Worm (Caenorhabditis elegans): Measurements from ENCODE around the gene emc-5.

The emc-5 gene

DNA sequence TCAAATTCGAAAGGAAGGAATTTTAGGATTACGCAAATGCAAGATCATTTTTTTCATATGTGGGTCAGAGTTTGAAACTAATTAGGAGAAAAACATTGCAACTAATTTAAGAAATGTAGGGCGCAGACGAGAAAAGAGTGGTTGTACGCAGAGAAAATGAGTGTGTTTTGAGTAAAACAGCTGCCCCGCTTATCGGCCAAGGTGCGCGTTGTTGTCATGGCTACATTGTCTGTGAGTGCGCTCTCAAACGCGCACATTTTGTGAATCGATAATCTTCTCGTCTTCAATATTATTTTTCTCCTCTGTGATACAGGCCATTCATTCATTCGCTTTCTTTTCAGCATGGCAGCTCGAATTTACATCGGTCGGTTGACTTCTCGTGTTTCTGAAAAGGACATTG, 42.9 kb upstream of the emc-5 start:
- no peak for TF ChIP-seq F37B4.10 (GFP tag; IDR thresholded peaks at IDR 0.05)
- no peak for TF ChIP-seq nhr-27 (tag; optimal IDR thresholded peaks at IDR 0.05)
- TF ChIP-seq madf-10 (tag; optimal IDR thresholded peaks at IDR 0.05) = no peak
- TF ChIP-seq F39B2.1 (GFP tag; IDR thresholded peaks at IDR 0.05) = no peak
- TF ChIP-seq attf-3 (GFP tag; conservative IDR thresholded peaks at IDR 0.05) = no peak
- peak; percentile 37; the same call in 1 of the 2 replicates for TF ChIP-seq madf-6 (GFP tag; IDR thresholded peaks at IDR 0.05)
- TF ChIP-seq ztf-18 (tag; optimal IDR thresholded peaks at IDR 0.05) = no peak
- no peak for TF ChIP-seq Y53F4B.3 (GFP tag; IDR thresholded peaks at IDR 0.05)
- TF ChIP-seq aptf-2 (GFP tag; conservative IDR thresholded peaks at IDR 0.05) = no peak
- TF ChIP-seq ceh-58 (GFP tag; IDR thresholded peaks at IDR 0.05) = no peak
- TF ChIP-seq nfyb-1 (GFP tag; IDR thresholded peaks at IDR 0.05) = 0 out of 2 replicates have a peak, but pooled peaks have one; percentile 31
- no peak for TF ChIP-seq cebp-1 (GFP tag; IDR thresholded peaks at IDR 0.05)
- peak; percentile 31 for TF ChIP-seq cebp-1 (tag; optimal IDR thresholded peaks at IDR 0.05)
- no peak for TF ChIP-seq ztf-3 (GFP tag; optimal IDR thresholded peaks at IDR 0.05)
- TF ChIP-seq madf-8 (GFP tag; conservative IDR thresholded peaks at IDR 0.05) = no peak

- TF ChIP-seq egrh-3 (GFP tag; IDR thresholded peaks at IDR 0.05) (peak; percentile 75; the same call in 1 of the 2 replicates), chd-7 (tag; optimal IDR thresholded peaks at IDR 0.05) (no peak), madf-3 (GFP tag; IDR thresholded peaks at IDR 0.05) (0 out of 2 replicates have a peak, but pooled peaks have one; percentile 12), nfyb-1 (GFP tag; IDR thresholded peaks at IDR 0.05) (0 out of 2 replicates have a peak, but pooled peaks have one; percentile 12), ceh-58 (GFP tag; IDR thresholded peaks at IDR 0.05) (0 out of 2 replicates have a peak, but pooled peaks have one; percentile 41), zfh-2 (GFP tag; conservative IDR thresholded peaks at IDR 0.05) (peak; percentile 89)
Measured at ce11 chrII:11455140-11455539, 41.4 kb upstream of the emc-5 start.

DNA sequence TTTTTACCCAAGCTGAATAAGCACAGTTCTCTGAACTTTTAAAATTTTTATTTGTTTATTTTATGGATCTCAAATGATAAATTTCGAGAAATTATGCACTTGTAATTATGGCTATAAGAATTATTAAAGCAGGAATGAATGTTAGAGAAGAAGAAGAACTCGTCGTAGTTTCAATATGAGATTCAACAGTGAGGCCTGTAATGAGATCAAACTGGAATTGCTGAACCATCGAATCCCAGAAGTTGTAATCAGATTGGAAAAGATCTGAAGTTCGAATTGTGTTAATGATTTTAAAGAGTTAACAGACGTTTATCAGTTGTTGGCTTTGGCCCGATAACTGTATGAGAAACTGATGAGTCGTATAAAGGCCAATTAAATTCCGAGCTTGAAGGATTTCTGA, 40.9 kb upstream of the emc-5 start:
- TF ChIP-seq ztf-22 (GFP tag; optimal IDR thresholded peaks at IDR 0.05) = no peak
- TF ChIP-seq cebp-2 (GFP tag; IDR thresholded peaks at IDR 0.05) = no peak
- TF ChIP-seq F57C9.4 (tag; optimal IDR thresholded peaks at IDR 0.05) = no peak
- peak; percentile 18; the same call in 1 of the 2 replicates for TF ChIP-seq hmg-1.2 (GFP tag; IDR thresholded peaks at IDR 0.05)
- TF ChIP-seq C17E4.6 (GFP tag; IDR thresholded peaks at IDR 0.05) = no peak
- no peak for TF ChIP-seq snpc-1.3 (tag; optimal IDR thresholded peaks at IDR 0.05; ENCODE audit: insufficient read depth)
- peak; percentile 68; the same call in 1 of the 2 replicates for TF ChIP-seq ekl-4 (GFP tag; IDR thresholded peaks at IDR 0.05)
- TF ChIP-seq nfya-2 (GFP tag; IDR thresholded peaks at IDR 0.05) = no peak
- TF ChIP-seq rpc-1 (optimal IDR thresholded peaks at IDR 0.05) = no peak
- TF ChIP-seq rpc-1 (tag; optimal IDR thresholded peaks at IDR 0.05) = no peak
- no peak for TF ChIP-seq lin-40 (tag; optimal IDR thresholded peaks at IDR 0.05)
- no peak for TF ChIP-seq ama-1 (optimal IDR thresholded peaks at IDR 0.05)
- TF ChIP-seq ama-1 (GFP tag; optimal IDR thresholded peaks at IDR 0.05) = no peak
- TF ChIP-seq nhr-179 (tag; optimal IDR thresholded peaks at IDR 0.05) = no peak
- peak; percentile 0 for TF ChIP-seq tbp1 (GFP tag; optimal IDR thresholded peaks at IDR 0.05)
- TF ChIP-seq tbx-9 (tag; optimal IDR thresholded peaks at IDR 0.05; ENCODE audit: borderline replicate concordance) = no peak
- no peak for TF ChIP-seq K12H6.12 (tag; optimal IDR thresholded peaks at IDR 0.05)
- TF ChIP-seq ztf-18 (tag; optimal IDR thresholded peaks at IDR 0.05) = no peak
- no peak for TF ChIP-seq F22D6.2 (tag; optimal IDR thresholded peaks at IDR 0.05)
- no peak for TF ChIP-seq F55B11.4 (tag; optimal IDR thresholded peaks at IDR 0.05; ENCODE audit: borderline replicate concordance, insufficient read depth)
- no peak for TF ChIP-seq athp-1 (tag; optimal IDR thresholded peaks at IDR 0.05)
- TF ChIP-seq madf-10 (tag; optimal IDR thresholded peaks at IDR 0.05) = no peak
- TF ChIP-seq B0035.1 (tag; optimal IDR thresholded peaks at IDR 0.05) = no peak
- no peak for TF ChIP-seq F37B4.10 (GFP tag; IDR thresholded peaks at IDR 0.05)
- TF ChIP-seq egl-44 (GFP tag; IDR thresholded peaks at IDR 0.05) = peak; percentile 43; the same call in 1 of the 2 replicates
- no peak for TF ChIP-seq somi-1 (GFP tag; optimal IDR thresholded peaks at IDR 0.05)
- TF ChIP-seq ceh-27 (GFP tag; optimal IDR thresholded peaks at IDR 0.05) = no peak
- no peak for TF ChIP-seq ceh-100 (GFP tag; IDR thresholded peaks at IDR 0.05)
- no peak for TF ChIP-seq pha-4 (tag; optimal IDR thresholded peaks at IDR 0.05)
- TF ChIP-seq B0261.1 (tag; optimal IDR thresholded peaks at IDR 0.05) = no peak
- no peak for TF ChIP-seq F52B5.7 (tag; optimal IDR thresholded peaks at IDR 0.05)

All from whole organism, young adult.